Fruit fly (Drosophila melanogaster) whole organism, wandering third instar larva: ENCODE measurements around the gene stet.
A peak's percentile ranks its signal among the peaks of the same experiment; 100 is the strongest.

Experiments used
- Dif ChIP-seq: fragments of 200-275, 200-300 bp; sonication (Bioruptor generic); optimal IDR thresholded peaks from 2 replicates; lab custom pipeline; 2018; ENCODE audit warnings: missing biosample characterization, missing genetic modification characterization; ENCODE audit not compliant: partially characterized antibody
- GATAd ChIP-seq: sonication (Bioruptor generic); optimal IDR thresholded peaks from 2 replicates; lab custom pipeline; 2016; ENCODE audit warnings: missing biosample characterization, missing genetic modification characterization
- Hr78 ChIP-seq: fragments of >200 bp; optimal IDR thresholded peaks from 2 replicates; lab custom pipeline; 2017; ENCODE audit warnings: missing biosample characterization, missing genetic modification characterization
- Mio ChIP-seq: sonication (Bioruptor generic); optimal IDR thresholded peaks from 2 replicates; lab custom pipeline; 2016; ENCODE audit warnings: missing biosample characterization, missing genetic modification characterization
- OdsH ChIP-seq: fragments of 200-800 bp; sonication (Bioruptor generic); optimal IDR thresholded peaks from 2 replicates; lab custom pipeline; 2016; ENCODE audit warnings: missing biosample characterization, mild to moderate bottlenecking, missing genetic modification characterization
- Sp1 ChIP-seq: fragments of 200-800 bp; sonication (Bioruptor generic); optimal IDR thresholded peaks from 3 replicates; lab custom pipeline; 2019; ENCODE audit warnings: missing biosample characterization, mild to moderate bottlenecking, missing genetic modification characterization, moderate library complexity
- Vsx2 ChIP-seq: fragments of 200-300, 225-300 bp; sonication (Bioruptor generic); optimal IDR thresholded peaks from 2 replicates; lab custom pipeline; 2018; ENCODE audit warnings: missing biosample characterization, missing genetic modification characterization; ENCODE audit not compliant: partially characterized antibody
- dl ChIP-seq, 2 experiments: fragments of 175-275, 200-275 bp in 1 of 2; fragments of 200-275 bp in 1 of 2; sonication (Bioruptor generic); optimal IDR thresholded peaks; lab custom pipeline; 2018; ENCODE audit warnings: mild to moderate bottlenecking in 2 of 2, missing biosample characterization in 2 of 2, missing genetic modification characterization in 2 of 2, moderate library complexity in 2 of 2; ENCODE audit not compliant: partially characterized antibody in 2 of 2, insufficient read depth in 1 of 2
- foxo ChIP-seq, 2 experiments: fragments of 200-800 bp; sonication (Bioruptor generic); optimal IDR thresholded peaks; 2 replicates in 1 of 2; 3 replicates in 1 of 2; lab custom pipeline; 2016 to 2017; ENCODE audit warnings: missing biosample characterization in 2 of 2, missing genetic modification characterization in 2 of 2
- jim ChIP-seq: fragments of 175-275, 200-325 bp; sonication (Bioruptor generic); optimal IDR thresholded peaks from 2 replicates; lab custom pipeline; 2016; ENCODE audit warnings: missing biosample characterization, mild to moderate bottlenecking, missing genetic modification characterization
- lola ChIP-seq: fragments of >200 bp; optimal IDR thresholded peaks from 2 replicates; lab custom pipeline; 2017; ENCODE audit warnings: missing biosample characterization, missing genetic modification characterization
- rgr ChIP-seq: fragments of 200-800 bp; sonication (Bioruptor generic); optimal IDR thresholded peaks from 3 replicates; lab custom pipeline; 2016; ENCODE audit warnings: missing biosample characterization, mild to moderate bottlenecking, missing genetic modification characterization
- usp ChIP-seq: fragments of >200 bp; optimal IDR thresholded peaks from 2 replicates; lab custom pipeline; 2017; ENCODE audit warnings: missing biosample characterization, missing genetic modification characterization

DNA sequence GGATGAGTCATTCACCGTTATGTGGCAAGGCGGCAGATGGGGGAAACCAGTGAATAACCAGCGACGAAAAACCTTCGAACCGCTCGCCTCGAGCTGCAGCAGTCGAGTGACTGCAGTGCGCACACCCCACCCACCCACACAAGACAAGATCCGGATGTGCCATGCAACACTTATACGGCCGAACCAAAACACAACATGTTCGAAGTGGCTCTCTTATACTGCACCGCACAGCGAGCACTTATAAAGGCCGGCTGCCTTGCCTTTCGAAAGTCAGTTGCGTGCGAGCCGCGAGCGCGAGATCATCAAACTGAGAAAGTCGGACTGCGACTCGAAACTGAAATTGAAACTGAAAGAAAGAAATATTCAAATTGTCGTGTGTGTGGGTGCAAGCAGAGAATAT is 25.8 kb downstream of the stet start, which contains the start of gene rho:
- no peak for TF ChIP-seq Hr78
- peak; percentile 39 for TF ChIP-seq rgr (GFP tag; lab: Kevin White, UChicago)
- TF ChIP-seq dl (GFP tag; optimal IDR thresholded peaks at IDR 0.05; lab: Kevin White, UChicago; ENCODE audit: insufficient read depth in 1 of 2, partially characterized antibody in 2 of 2): no peak
- no peak for TF ChIP-seq Mio
- TF ChIP-seq Dif (GFP tag; lab: Kevin White, UChicago): peak; percentile 70
- peak; percentile 57 for TF ChIP-seq jim (GFP tag; lab: Kevin White, UChicago)
- no peak for TF ChIP-seq usp
- no peak for TF ChIP-seq OdsH (GFP tag; lab: Kevin White, UChicago)
- TF ChIP-seq foxo (GFP tag; optimal IDR thresholded peaks at IDR 0.05; lab: Kevin White, UChicago): peak in 1 of 2 experiments; percentile 17
- TF ChIP-seq Vsx2 (GFP tag; lab: Kevin White, UChicago): peak; percentile 8
- no peak for TF ChIP-seq lola (GFP tag; lab: Kevin White, UChicago)
- peak; percentile 30 for TF ChIP-seq Sp1 (GFP tag; lab: Kevin White, UChicago)
- no peak for TF ChIP-seq GATAd (GFP tag; lab: Kevin White, UChicago)
